Fruit fly (Drosophila melanogaster) whole organism, embryonic: ENCODE measurements around the gene CG31793.

Source experiments
- Bgb ChIP-seq: fragments of 200-800 bp; sonication (Bioruptor generic); IDR thresholded peaks from 2 replicates; pipeline ENCODE4 v1.3.6; 2022; ENCODE audit warnings: missing biosample characterization, missing genetic modification characterization; ENCODE audit not compliant: partially characterized antibody
- CG11247 ChIP-seq: fragments of 200-800 bp; sonication (Bioruptor generic); IDR thresholded peaks from 2 replicates; pipeline ENCODE4 v1.3.6; 2022; ENCODE audit warnings: missing biosample characterization, missing genetic modification characterization
- CG12744 ChIP-seq: fragments of 200-800 bp; sonication (Bioruptor generic); optimal IDR thresholded peaks from 2 replicates; lab custom pipeline; 2016; ENCODE audit warnings: missing biosample characterization, missing genetic modification characterization
- CG14441 ChIP-seq: fragments of 200-800 bp; sonication (Bioruptor generic); IDR thresholded peaks from 2 replicates; pipeline ENCODE4 v1.3.6; 2022; ENCODE audit warnings: missing biosample characterization, missing genetic modification characterization
- CG16779 ChIP-seq: fragments of 200-800 bp; sonication (Bioruptor generic); IDR thresholded peaks from 2 replicates; pipeline ENCODE4 v1.3.6; 2022; ENCODE audit warnings: missing biosample characterization, missing genetic modification characterization
- CG31441 ChIP-seq: fragments of 200-800 bp; sonication (Bioruptor generic); IDR thresholded peaks from 2 replicates; pipeline ENCODE4 v1.3.6; 2022; ENCODE audit warnings: missing biosample characterization, missing genetic modification characterization
- CG32532 ChIP-seq: fragments of 200-800 bp; sonication (Bioruptor generic); IDR thresholded peaks from 2 replicates; pipeline ENCODE4 v1.3.6; 2022; ENCODE audit warnings: missing biosample characterization, missing genetic modification characterization
- CG32767 ChIP-seq: fragments of 200-800 bp; sonication (Bioruptor generic); IDR thresholded peaks from 2 replicates; pipeline ENCODE4 v1.3.6; 2022; ENCODE audit warnings: missing biosample characterization, missing genetic modification characterization
- Sin3A ChIP-seq: fragments of >200 bp; optimal IDR thresholded peaks from 2 replicates; lab custom pipeline; 2018
- chm ChIP-seq: fragments of 200-800 bp; sonication (Bioruptor generic); IDR thresholded peaks from 2 replicates; pipeline ENCODE4 v1.3.6; 2022; ENCODE audit warnings: missing biosample characterization, missing genetic modification characterization
- emc ChIP-seq: fragments of 200-800 bp; sonication (Bioruptor generic); optimal IDR thresholded peaks from 2 replicates; lab custom pipeline; 2016; ENCODE audit warnings: missing biosample characterization, missing genetic modification characterization
- knrl ChIP-seq: fragments of 200-800 bp; sonication (Bioruptor generic); IDR thresholded peaks from 3 replicates; pipeline ENCODE4 v1.3.6; 2022; ENCODE audit warnings: missing biosample characterization, missing genetic modification characterization; ENCODE audit not compliant: partially characterized antibody
- pb ChIP-seq: fragments of 200-800 bp; sonication (Bioruptor generic); optimal IDR thresholded peaks from 3 replicates; lab custom pipeline; 2016; ENCODE audit warnings: missing biosample characterization, missing genetic modification characterization
- tgo ChIP-seq: fragments of 200-800 bp; sonication (Bioruptor generic); IDR thresholded peaks from 3 replicates; pipeline ENCODE4 v1.3.6; 2022; ENCODE audit warnings: missing biosample characterization, missing genetic modification characterization

- TF ChIP-seq chm (GFP tag; lab: Robert Waterston, UW) (0 out of 2 replicates have a peak, but pooled peaks have one; percentile 16), CG16779 (GFP tag; lab: Robert Waterston, UW) (no peak), emc (GFP tag; lab: Kevin White, UChicago) (no peak), CG11247 (GFP tag; lab: Robert Waterston, UW) (no peak), CG32532 (peak; percentile 31; the same call in 1 of the 2 replicates), tgo (GFP tag; lab: Robert Waterston, UW) (peak; percentile 48; the same call in 2 of the 3 replicates), CG32767 (no peak), pb (no peak), Sin3A (lab: Kevin White, UChicago) (no peak), CG14441 (GFP tag; lab: Robert Waterston, UW) (no peak), CG31441 (peak; percentile 74), knrl (no peak; the same call in 2 of the 3 replicates), Bgb (no peak; the same call in 1 of the 2 replicates), CG12744 (GFP tag; lab: Kevin White, UChicago) (no peak)
These were observed 21.0 kb downstream of the CG31793 start for dm6 chr2L:19023972-19024743.
